Fruit fly (Drosophila melanogaster): ENCODE measurements around the gene Hmgcl.

The Hmgcl gene

DNA sequence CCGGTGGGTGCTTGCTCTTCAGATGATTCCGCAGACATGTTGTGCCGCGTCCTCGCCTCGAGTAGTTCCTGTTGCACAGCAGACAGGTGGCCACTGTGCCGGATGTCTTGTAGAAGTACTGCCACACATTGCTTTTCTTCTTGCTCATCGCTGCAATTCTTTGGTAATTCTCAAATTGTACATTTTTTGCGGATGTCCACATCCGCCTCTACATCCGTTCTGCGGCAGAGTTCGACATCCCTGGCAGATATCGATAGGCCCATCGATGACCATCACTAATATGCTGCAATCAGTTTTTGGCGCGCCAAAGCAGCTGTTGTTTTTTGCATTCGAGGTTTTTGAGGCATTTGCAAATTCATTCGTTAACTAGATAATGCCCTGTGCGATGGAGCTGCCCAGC lies 3.5 kb upstream of the Hmgcl start, which contains the start of the genes CG13775 and CG3430 (continued):
- TF ChIP-seq CG12659 (GFP tag; optimal IDR thresholded peaks at IDR 0.05) (peak; percentile 44), CG15601 (tag; optimal IDR thresholded peaks at IDR 0.05) (no peak), HmgD (GFP tag; optimal IDR thresholded peaks at IDR 0.05) (peak; percentile 39), ab (GFP tag; optimal IDR thresholded peaks at IDR 0.05) (no peak), Myb (GFP tag; optimal IDR thresholded peaks at IDR 0.05) (peak; percentile 41), dimm (GFP tag; IDR thresholded peaks at IDR 0.05) (no peak), hbn (GFP tag; IDR thresholded peaks at IDR 0.05; ENCODE audit: partially characterized antibody) (peak; percentile 65), Hmr (GFP tag; optimal IDR thresholded peaks at IDR 0.05) (no peak), CG8944 (GFP tag; optimal IDR thresholded peaks at IDR 0.05) (no peak), dysf (GFP tag; IDR thresholded peaks at IDR 0.05) (peak; percentile 40; the same call in 1 of the 3 replicates), CG11504 (tag; optimal IDR thresholded peaks at IDR 0.05) (no peak), crp (GFP tag; optimal IDR thresholded peaks at IDR 0.05) (peak; percentile 28 to 84), amos (GFP tag; IDR thresholded peaks at IDR 0.05; ENCODE audit: partially characterized antibody) (peak; percentile 78), gsb-n (tag; optimal IDR thresholded peaks at IDR 0.05) (no peak), NfI (GFP tag; optimal IDR thresholded peaks at IDR 0.05) (peak; percentile 55), ttk (GFP tag; IDR thresholded peaks at IDR 0.05) (no peak), zen2 (GFP tag; IDR thresholded peaks at IDR 0.05; ENCODE audit: partially characterized antibody) (peak; percentile 40; the same call in 1 of the 3 replicates), Hr51 (GFP tag; optimal IDR thresholded peaks at IDR 0.05) (peak in 1 of 2 experiments; percentile 1), ems (GFP tag; optimal IDR thresholded peaks at IDR 0.05) (no peak), pho (GFP tag; optimal IDR thresholded peaks at IDR 0.05) (peak; percentile 57), Mad (GFP tag; optimal IDR thresholded peaks at IDR 0.05) (no peak), sqz (GFP tag; optimal IDR thresholded peaks at IDR 0.05) (no peak), CG14667 (GFP tag; IDR thresholded peaks at IDR 0.05) (no peak), dmrt11E (tag; optimal IDR thresholded peaks at IDR 0.05) (no peak), h (optimal IDR thresholded peaks at IDR 0.05) (no peak), CG7928 (GFP tag; optimal IDR thresholded peaks at IDR 0.05) (peak; percentile 89), CG16863 (GFP tag; optimal IDR thresholded peaks at IDR 0.05) (no peak), CG13775 (GFP tag; optimal IDR thresholded peaks at IDR 0.05) (peak; percentile 100), Mrtf (GFP tag; IDR thresholded peaks at IDR 0.05) (no peak), knrl (GFP tag; IDR thresholded peaks at IDR 0.05; ENCODE audit: partially characterized antibody) (peak; percentile 67), ssp (GFP tag; IDR thresholded peaks at IDR 0.05) (no peak), CG14860 (GFP tag; IDR thresholded peaks at IDR 0.05; ENCODE audit: partially characterized antibody) (peak; percentile 54; the same call in 2 of the 3 replicates), CG18262 (tag; optimal IDR thresholded peaks at IDR 0.05) (no peak), so (GFP tag; IDR thresholded peaks at IDR 0.05) (no peak), HLH54F (GFP tag; optimal IDR thresholded peaks at IDR 0.05) (no peak), CG14050 (GFP tag; IDR thresholded peaks at IDR 0.05) (no peak), onecut (GFP tag; IDR thresholded peaks at IDR 0.05) (no peak), z (GFP tag; IDR thresholded peaks at IDR 0.05) (no peak), nmo (GFP tag; optimal IDR thresholded peaks at IDR 0.05) (peak; percentile 43), Dll (GFP tag; IDR thresholded peaks at IDR 0.05; ENCODE audit: partially characterized antibody) (peak; percentile 69), wdn (GFP tag; IDR thresholded peaks at IDR 0.05) (0 out of 2 replicates have a peak, but pooled peaks have one; percentile 34), slp2 (GFP tag; optimal IDR thresholded peaks at IDR 0.05) (no peak), zf30C (GFP tag; optimal IDR thresholded peaks at IDR 0.05) (no peak), Dp (GFP tag; optimal IDR thresholded peaks at IDR 0.05) (peak; percentile 82), vnd (GFP tag; IDR thresholded peaks at IDR 0.05; ENCODE audit: partially characterized antibody) (peak; percentile 31; the same call in 1 of the 3 replicates), CG2875 (GFP tag; optimal IDR thresholded peaks at IDR 0.05) (no peak), NC2β (GFP tag; optimal IDR thresholded peaks at IDR 0.05) (peak; percentile 11), CG16815 (GFP tag; optimal IDR thresholded peaks at IDR 0.05) (no peak), CG9727 (GFP tag; optimal IDR thresholded peaks at IDR 0.05) (peak; percentile 44), CG7271 (tag; optimal IDR thresholded peaks at IDR 0.05) (peak; percentile 38)
